Worm (Caenorhabditis elegans): ENCODE measurements around the gene mpst-2.

DNA sequence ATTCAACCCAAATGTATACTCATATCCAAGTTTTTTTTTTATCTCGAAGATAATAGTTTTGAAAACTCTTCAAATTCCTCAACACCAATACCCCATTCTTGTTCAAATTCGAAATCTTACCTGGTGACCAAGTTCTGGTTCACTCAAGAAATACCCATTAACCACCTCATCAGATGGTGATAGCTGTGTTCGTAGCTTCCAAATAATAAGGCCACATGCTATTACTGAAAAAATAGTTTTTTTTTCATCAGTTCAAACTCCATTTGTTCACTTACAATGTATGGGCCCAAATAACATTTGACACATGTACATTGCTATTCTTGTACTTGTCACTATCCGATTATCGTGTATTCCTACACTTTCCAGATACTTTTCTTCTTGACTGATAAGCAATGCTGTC, 14.2 kb upstream of the mpst-2 start:
- TF ChIP-seq snpc-4 (GFP tag; optimal IDR thresholded peaks at IDR 0.05) (no peak), snpc-4 (tag; optimal IDR thresholded peaks at IDR 0.05) (no peak), F52B5.7 (tag; optimal IDR thresholded peaks at IDR 0.05) (no peak), nhr-90 (tag; optimal IDR thresholded peaks at IDR 0.05) (no peak), K12H6.12 (tag; optimal IDR thresholded peaks at IDR 0.05) (no peak), somi-1 (GFP tag; optimal IDR thresholded peaks at IDR 0.05) (no peak), ztf-28 (GFP tag; IDR thresholded peaks at IDR 0.05) (no peak), B0019.2 (GFP tag; conservative IDR thresholded peaks at IDR 0.05) (no peak), madf-10 (tag; optimal IDR thresholded peaks at IDR 0.05) (no peak), ama-1 (optimal IDR thresholded peaks at IDR 0.05) (no peak), ama-1 (GFP tag; optimal IDR thresholded peaks at IDR 0.05) (no peak), lin-35 (GFP tag; optimal IDR thresholded peaks at IDR 0.05) (no peak), lin-26 (GFP tag; IDR thresholded peaks at IDR 0.05) (no peak), sea-2 (GFP tag; IDR thresholded peaks at IDR 0.05) (no peak), nfya-1 (tag; optimal IDR thresholded peaks at IDR 0.05; ENCODE audit: borderline replicate concordance, insufficient read depth) (no peak)

Data from whole organism, young adult.